Worm (Caenorhabditis elegans) whole organism, L2 larva: ENCODE measurements around the gene idpc-4.

Source experiments
- C34F6.9 ChIP-seq: fragments of 150-350 bp; optimal IDR thresholded peaks from 2 replicates; lab custom pipeline; 2014; ENCODE audit warnings: missing biosample characterization, missing genetic modification characterization
- F13H6.1 ChIP-seq: sonication (generic microtip); optimal IDR thresholded peaks from 2 replicates; lab custom pipeline; 2016; ENCODE audit warnings: missing genetic modification characterization, missing compliant biosample characterization
- R02D3.7 ChIP-seq: fragments of 150-350 bp; optimal IDR thresholded peaks from 2 replicates; lab custom pipeline; 2014; ENCODE audit warnings: missing biosample characterization, missing genetic modification characterization
- ZK546.5 ChIP-seq: sonication (generic microtip); optimal IDR thresholded peaks from 2 replicates; lab custom pipeline; 2017; ENCODE audit warnings: missing biosample characterization, missing genetic modification characterization
- alr-1 ChIP-seq: fragments of 150-350 bp; optimal IDR thresholded peaks from 2 replicates; lab custom pipeline; 2014; ENCODE audit warnings: missing biosample characterization, missing genetic modification characterization
- ama-1 ChIP-seq: fragments of 150-350 bp; optimal IDR thresholded peaks from 2 replicates; lab custom pipeline; 2018; ENCODE audit warnings: inconsistent platforms
- blmp-1 ChIP-seq: sonication (generic microtip); optimal IDR thresholded peaks from 2 replicates; lab custom pipeline; 2017; ENCODE audit warnings: missing genetic modification characterization, mild to moderate bottlenecking, missing compliant biosample characterization, antibody characterized with exemption, moderate library complexity; ENCODE audit not compliant: insufficient read depth
- crh-2 ChIP-seq: sonication (generic microtip); optimal IDR thresholded peaks from 2 replicates; lab custom pipeline; 2017; ENCODE audit warnings: missing biosample characterization, missing genetic modification characterization
- elt-1 ChIP-seq: fragments of 150-350 bp; optimal IDR thresholded peaks from 2 replicates; lab custom pipeline; 2014; ENCODE audit warnings: missing biosample characterization, missing genetic modification characterization
- elt-3 ChIP-seq: sonication (generic microtip); optimal IDR thresholded peaks from 2 replicates; lab custom pipeline; 2017; ENCODE audit warnings: missing biosample characterization, missing genetic modification characterization
- fos-1 ChIP-seq: fragments of 150-350 bp; optimal IDR thresholded peaks from 2 replicates; lab custom pipeline; 2014; ENCODE audit warnings: missing biosample characterization, missing genetic modification characterization
- gmeb-1 ChIP-seq: fragments of 150-350 bp; optimal IDR thresholded peaks from 2 replicates; lab custom pipeline; 2014; ENCODE audit warnings: missing biosample characterization, missing genetic modification characterization
- lin-11 ChIP-seq: fragments of 150-350 bp; sonication (generic microtip); optimal IDR thresholded peaks from 2 replicates; lab custom pipeline; 2014; ENCODE audit warnings: missing biosample characterization, missing genetic modification characterization, inconsistent platforms, mixed read lengths
- lin-13 ChIP-seq: fragments of 150-350 bp; optimal IDR thresholded peaks from 2 replicates; lab custom pipeline; 2014; ENCODE audit warnings: missing biosample characterization, missing genetic modification reagents, missing genetic modification characterization
- lin-39 ChIP-seq: fragments of 150-350 bp; optimal IDR thresholded peaks from 2 replicates; lab custom pipeline; 2014; ENCODE audit warnings: missing biosample characterization, missing genetic modification reagents, missing genetic modification characterization
- mbf-1 ChIP-seq: sonication (generic microtip); optimal IDR thresholded peaks from 2 replicates; lab custom pipeline; 2017; ENCODE audit warnings: missing biosample characterization, missing genetic modification characterization
- nhr-10 ChIP-seq: sonication (generic microtip); optimal IDR thresholded peaks from 2 replicates; lab custom pipeline; 2017; ENCODE audit warnings: missing biosample characterization, missing genetic modification characterization
- nhr-129 ChIP-seq: fragments of 150-350 bp; optimal IDR thresholded peaks from 2 replicates; lab custom pipeline; 2014; ENCODE audit warnings: missing biosample characterization, missing genetic modification characterization
- nhr-21 ChIP-seq: fragments of 150-350 bp; optimal IDR thresholded peaks from 2 replicates; lab custom pipeline; 2014; ENCODE audit warnings: missing biosample characterization, missing genetic modification characterization
- nhr-23 ChIP-seq: fragments of 150-350 bp; optimal IDR thresholded peaks from 2 replicates; lab custom pipeline; 2014; ENCODE audit warnings: missing biosample characterization, missing genetic modification reagents, missing genetic modification characterization
- nhr-25 ChIP-seq: fragments of 150-350 bp; sonication (generic microtip); optimal IDR thresholded peaks from 3 replicates; lab custom pipeline; 2014; ENCODE audit warnings: missing biosample characterization, missing genetic modification characterization
- nhr-6 ChIP-seq: fragments of 150-350 bp; optimal IDR thresholded peaks from 2 replicates; lab custom pipeline; 2014; ENCODE audit warnings: missing biosample characterization, missing genetic modification characterization
- nhr-77 ChIP-seq: fragments of 150-350 bp; optimal IDR thresholded peaks from 2 replicates; lab custom pipeline; 2014; ENCODE audit warnings: missing biosample characterization, missing genetic modification characterization
- peb-1 ChIP-seq: fragments of 150-350 bp; optimal IDR thresholded peaks from 2 replicates; lab custom pipeline; 2014; ENCODE audit warnings: missing biosample characterization, missing genetic modification characterization
- sem-4 ChIP-seq: fragments of 150-350 bp; optimal IDR thresholded peaks from 2 replicates; lab custom pipeline; 2014; ENCODE audit warnings: missing biosample characterization, missing genetic modification reagents, missing genetic modification characterization
- sma-3 ChIP-seq: sonication (generic microtip); optimal IDR thresholded peaks from 2 replicates; lab custom pipeline; 2016; ENCODE audit warnings: missing genetic modification reagents, missing genetic modification characterization, missing compliant biosample characterization
- sma-9 ChIP-seq, 2 experiments: fragments of 150-350 bp in 1 of 2; sonication (generic microtip) in 1 of 2; optimal IDR thresholded peaks; 2 replicates each; lab custom pipeline; 2014 to 2016; ENCODE audit warnings: missing genetic modification characterization in 2 of 2, mild to moderate bottlenecking in 1 of 2, missing biosample characterization in 1 of 2, missing compliant biosample characterization in 1 of 2, missing genetic modification reagents in 1 of 2, moderate library complexity in 1 of 2
- snpc-4 ChIP-seq: fragments of 150-350 bp; optimal IDR thresholded peaks from 2 replicates; lab custom pipeline; 2014; ENCODE audit warnings: missing biosample characterization, missing genetic modification characterization
- unc-39 ChIP-seq: fragments of 150-350 bp; optimal IDR thresholded peaks from 2 replicates; lab custom pipeline; 2014; ENCODE audit warnings: missing biosample characterization, missing genetic modification characterization
- unc-55 ChIP-seq: fragments of 150-350 bp; sonication (generic microtip); optimal IDR thresholded peaks from 3 replicates; lab custom pipeline; 2014; ENCODE audit warnings: missing biosample characterization, missing genetic modification reagents, missing genetic modification characterization
- ztf-1 ChIP-seq: fragments of 200-800 bp; sonication (Bioruptor generic); conservative IDR thresholded peaks from 2 replicates; pipeline ENCODE4 v1.3.6; 2022; ENCODE audit warnings: missing genetic modification characterization, missing compliant biosample characterization
- ztf-4 ChIP-seq: fragments of 150-350 bp; optimal IDR thresholded peaks from 2 replicates; lab custom pipeline; 2014; ENCODE audit warnings: missing biosample characterization, missing genetic modification characterization

The idpc-4 gene

ce11 chrV:9632348-9632747 is 7.1 kb downstream of the idpc-4 start:
- TF ChIP-seq ZK546.5 = no peak
- no peak for TF ChIP-seq nhr-6 (tag; lab: Kevin White, UChicago)

- peak; percentile 52 for TF ChIP-seq sma-9 (GFP tag; optimal IDR thresholded peaks at IDR 0.05; lab: Kevin White, UChicago)
- TF ChIP-seq sma-9 (tag; optimal IDR thresholded peaks at IDR 0.05; lab: Kevin White, UChicago) = no peak
- peak; percentile 22 for TF ChIP-seq sma-3 (GFP tag; lab: Kevin White, UChicago)
- peak; percentile 73 for TF ChIP-seq blmp-1 (tag; lab: Kevin White, UChicago)
- peak; percentile 67 for TF ChIP-seq nhr-25 (tag; lab: Kevin White, UChicago)
- TF ChIP-seq crh-2 (tag; lab: Kevin White, UChicago) = peak; percentile 34
- no peak for TF ChIP-seq ZK546.5
- TF ChIP-seq fos-1 (tag; lab: Kevin White, UChicago) = peak; percentile 10
- TF ChIP-seq ama-1 (lab: Kevin White, UChicago) = no peak
Measured at ce11 chrV:9633313-9633712, 8.1 kb downstream of the idpc-4 start, which contains the start of gene col-147. TSS of gene col-147 (minus strand) at chrV:9633338.

ce11 chrV:9645507-9645906 is 20.3 kb downstream of the idpc-4 start, which contains the start of the genes atl-1 and hcp-2:
TSS of gene atl-1 (minus strand) at chrV:9645595.
TSS of gene hcp-2 (plus strand) at chrV:9645859.
- TF ChIP-seq C34F6.9 (tag; lab: Kevin White, UChicago) = no peak
- TF ChIP-seq gmeb-1 (tag; lab: Kevin White, UChicago) = peak; percentile 45
- TF ChIP-seq nhr-25 (tag; lab: Kevin White, UChicago) = no peak
- TF ChIP-seq, all 48 proteins: peak for 1

ce11 chrV:9651294-9651693 is 26.1 kb downstream of the idpc-4 start, which contains the start of gene T06E4.21:
TSS of gene T06E4.21 (plus strand) at chrV:9651594.
- no peak for TF ChIP-seq unc-39 (tag; lab: Kevin White, UChicago)
- no peak for TF ChIP-seq sem-4 (tag; lab: Kevin White, UChicago)
- TF ChIP-seq R02D3.7 = no peak
- TF ChIP-seq peb-1 = no peak
- TF ChIP-seq nhr-21 (tag; lab: Kevin White, UChicago) = no peak
- TF ChIP-seq unc-55 = no peak
- no peak for TF ChIP-seq lin-39 (tag; lab: Kevin White, UChicago)
- TF ChIP-seq ztf-1 (GFP tag; lab: Robert Waterston, UW) = no peak
- TF ChIP-seq F13H6.1 = no peak

ce11 chrV:9654154-9654805 is 29.1 kb downstream of the idpc-4 start, which contains the start of gene cyp-29A4:
TSS of gene cyp-29A4 (plus strand) at chrV:9654755.
- TF ChIP-seq lin-11 (tag; lab: Kevin White, UChicago) (no peak), nhr-77 (no peak), sem-4 (tag; lab: Kevin White, UChicago) (no peak), nhr-129 (tag; lab: Kevin White, UChicago) (peak; percentile 23), R02D3.7 (no peak), blmp-1 (tag; lab: Kevin White, UChicago) (no peak), sma-9 (GFP tag; optimal IDR thresholded peaks at IDR 0.05; lab: Kevin White, UChicago) (peak; percentile 35), sma-9 (tag; optimal IDR thresholded peaks at IDR 0.05; lab: Kevin White, UChicago) (no peak), nhr-25 (tag; lab: Kevin White, UChicago) (no peak), nhr-21 (tag; lab: Kevin White, UChicago) (peak; percentile 48)
- TF ChIP-seq, all 48 proteins: peak for 3

ce11 chrV:9661514-9661913 is 36.3 kb downstream of the idpc-4 start, which contains the start of gene pitr-4:
TSS of gene pitr-4 (minus strand) at chrV:9661614.
- TF ChIP-seq blmp-1 (tag; lab: Kevin White, UChicago) (no peak), nhr-23 (no peak), snpc-4 (tag; lab: Kevin White, UChicago) (no peak), elt-3 (no peak), elt-1 (tag; lab: Kevin White, UChicago) (no peak), nhr-6 (tag; lab: Kevin White, UChicago) (no peak), lin-11 (tag; lab: Kevin White, UChicago) (no peak), ztf-4 (tag; lab: Kevin White, UChicago) (no peak), alr-1 (tag; lab: Kevin White, UChicago) (no peak), mbf-1 (no peak), unc-55 (no peak), nhr-77 (no peak), lin-13 (no peak), unc-39 (tag; lab: Kevin White, UChicago) (no peak), nhr-10 (tag; lab: Kevin White, UChicago) (no peak)
